Fruit fly (Drosophila melanogaster): ENCODE results near the gene Qsox3.
A peak's percentile ranks its signal among the peaks of the same experiment; 100 is the strongest.

Qsox3 gene

dm6 chr3R:21935191-21935590, 23.6 kb downstream of the Qsox3 start:
- TF ChIP-seq Hmx (GFP tag; optimal IDR thresholded peaks at IDR 0.05), result no peak
- TF ChIP-seq dpn (GFP tag; optimal IDR thresholded peaks at IDR 0.05), result no peak
- TF ChIP-seq Doc2 (GFP tag; IDR thresholded peaks at IDR 0.05), result no peak
- TF ChIP-seq Myb (GFP tag; optimal IDR thresholded peaks at IDR 0.05), result no peak
- TF ChIP-seq wek (GFP tag; optimal IDR thresholded peaks at IDR 0.05), result no peak
- no peak for TF ChIP-seq CkIIα-i1 (GFP tag; IDR thresholded peaks at IDR 0.05)
- TF ChIP-seq mld (GFP tag; IDR thresholded peaks at IDR 0.05; ENCODE audit: partially characterized antibody), result no peak
- no peak for TF ChIP-seq CG16813 (GFP tag; IDR thresholded peaks at IDR 0.05; ENCODE audit: partially characterized antibody)
- no peak for TF ChIP-seq Mad (GFP tag; optimal IDR thresholded peaks at IDR 0.05)
- no peak for TF ChIP-seq CG10462 (GFP tag; optimal IDR thresholded peaks at IDR 0.05)
- TF ChIP-seq croc (GFP tag; conservative IDR thresholded peaks at IDR 0.05), result no peak
- TF ChIP-seq nom (GFP tag; optimal IDR thresholded peaks at IDR 0.05), result peak; percentile 42
- peak in 1 of 2 experiments; percentile 15 for TF ChIP-seq bsh (GFP tag; optimal IDR thresholded peaks at IDR 0.05)
- TF ChIP-seq sima (GFP tag; optimal IDR thresholded peaks at IDR 0.05), result no peak
- no peak for TF ChIP-seq Sox100B (GFP tag; optimal IDR thresholded peaks at IDR 0.05)
- TF ChIP-seq pnt (GFP tag; optimal IDR thresholded peaks at IDR 0.05), result no peak
- no peak for TF ChIP-seq CG2889 (GFP tag; IDR thresholded peaks at IDR 0.05)
- no peak for TF ChIP-seq Meics (GFP tag; optimal IDR thresholded peaks at IDR 0.05)
- no peak for TF ChIP-seq Rfx (GFP tag; IDR thresholded peaks at IDR 0.05)
- no peak for TF ChIP-seq CoRest (tag; optimal IDR thresholded peaks at IDR 0.05)
- TF ChIP-seq fd3F (GFP tag; optimal IDR thresholded peaks at IDR 0.05), result no peak
- no peak for TF ChIP-seq CG30431 (GFP tag; optimal IDR thresholded peaks at IDR 0.05)
- TF ChIP-seq dmrt11E (tag; optimal IDR thresholded peaks at IDR 0.05), result no peak
- no peak for TF ChIP-seq zfh2 (GFP tag; optimal IDR thresholded peaks at IDR 0.05)
- TF ChIP-seq usp (GFP tag; optimal IDR thresholded peaks at IDR 0.05), result no peak
- peak; percentile 47 for TF ChIP-seq Drgx (GFP tag; IDR thresholded peaks at IDR 0.05)
- TF ChIP-seq ERR (GFP tag; optimal IDR thresholded peaks at IDR 0.05), result no peak
- peak; percentile 27 for TF ChIP-seq sens (GFP tag)
- TF ChIP-seq ATbp (GFP tag; optimal IDR thresholded peaks at IDR 0.05), result no peak

DNA sequence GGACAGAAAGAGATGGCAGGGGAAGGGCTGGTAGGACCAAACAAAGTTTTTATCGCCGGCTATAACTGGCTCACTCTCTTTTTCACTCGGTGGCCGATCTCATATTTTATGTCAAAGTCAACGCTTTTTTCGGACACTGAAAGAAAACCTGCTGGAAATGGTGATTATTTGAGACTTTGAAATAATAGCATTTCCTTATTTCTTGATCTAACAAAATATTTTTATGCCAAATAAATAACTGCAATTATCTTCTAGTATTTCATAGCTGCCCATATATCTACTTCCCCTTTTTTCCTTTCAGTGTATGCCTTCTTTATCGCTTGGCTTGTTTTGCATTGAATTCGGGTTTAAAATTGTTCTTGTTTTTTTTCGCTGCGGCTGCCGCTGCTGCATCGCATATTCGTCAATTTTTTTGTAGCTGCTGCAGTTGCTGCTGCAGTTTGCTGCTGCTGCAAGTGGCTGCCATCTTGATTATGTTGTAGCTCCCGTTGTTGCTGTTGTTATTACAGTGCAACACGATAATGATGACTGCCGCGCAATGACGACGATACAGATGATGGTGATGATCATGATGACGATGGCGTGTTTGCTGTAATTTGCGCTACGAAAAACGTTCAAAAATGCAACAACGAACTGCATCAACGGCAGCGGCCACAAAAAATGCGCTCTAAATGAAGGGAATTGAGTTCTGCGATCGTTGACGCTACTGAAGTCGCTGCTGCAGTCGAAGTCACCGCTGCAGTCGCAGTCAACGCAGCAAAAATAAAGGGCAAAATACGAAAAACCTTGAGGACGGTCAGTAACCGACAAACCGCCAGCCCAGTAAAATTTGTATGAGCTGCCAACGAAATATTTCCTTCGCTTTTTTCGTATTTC, 25.7 kb downstream of the Qsox3 start:
- TF ChIP-seq Hsf (GFP tag; optimal IDR thresholded peaks at IDR 0.05), result peak; percentile 12
- peak; percentile 15 for TF ChIP-seq PHDP (tag; optimal IDR thresholded peaks at IDR 0.05)
- TF ChIP-seq lmd (GFP tag; IDR thresholded peaks at IDR 0.05), result peak; percentile 51
- TF ChIP-seq Lhr (GFP tag; optimal IDR thresholded peaks at IDR 0.05), result no peak
- TF ChIP-seq CG1603 (tag; optimal IDR thresholded peaks at IDR 0.05), result peak; percentile 21
- TF ChIP-seq bowl (GFP tag; IDR thresholded peaks at IDR 0.05), result no peak
- peak; percentile 55; the same call in 1 of the 2 replicates for TF ChIP-seq Rfx (GFP tag; IDR thresholded peaks at IDR 0.05)
- peak; percentile 44 for TF ChIP-seq CG16863 (GFP tag; optimal IDR thresholded peaks at IDR 0.05)
- peak; percentile 2 for TF ChIP-seq CG5245 (GFP tag; optimal IDR thresholded peaks at IDR 0.05)
- TF ChIP-seq CG6254 (GFP tag; optimal IDR thresholded peaks at IDR 0.05), result peak; percentile 11
- TF ChIP-seq pho (GFP tag; optimal IDR thresholded peaks at IDR 0.05), result no peak
- no peak for TF ChIP-seq ara (GFP tag; IDR thresholded peaks at IDR 0.05)
- TF ChIP-seq D (optimal IDR thresholded peaks at IDR 0.05), result no peak
- TF ChIP-seq D (GFP tag; optimal IDR thresholded peaks at IDR 0.05), result peak; percentile 19
- TF ChIP-seq unpg (GFP tag; optimal IDR thresholded peaks at IDR 0.05), result peak; percentile 28
- peak; percentile 31 for TF ChIP-seq CG18262 (tag; optimal IDR thresholded peaks at IDR 0.05)
- TF ChIP-seq CG31441 (GFP tag; IDR thresholded peaks at IDR 0.05), result peak; percentile 46
- peak; percentile 36; the same call in 1 of the 2 replicates for TF ChIP-seq sisA (GFP tag; IDR thresholded peaks at IDR 0.05)
- peak; percentile 17 for TF ChIP-seq CG13424 (tag; optimal IDR thresholded peaks at IDR 0.05)
- TF ChIP-seq CG15269 (tag; optimal IDR thresholded peaks at IDR 0.05), result peak; percentile 31
- peak; percentile 46; the same call in 1 of the 2 replicates for TF ChIP-seq ttk (GFP tag; IDR thresholded peaks at IDR 0.05)
- peak; percentile 79 for TF ChIP-seq Drgx (GFP tag; IDR thresholded peaks at IDR 0.05)
- no peak for TF ChIP-seq dpn (GFP tag; optimal IDR thresholded peaks at IDR 0.05)
- TF ChIP-seq ind (GFP tag; optimal IDR thresholded peaks at IDR 0.05), result peak; percentile 14
